Worm (Caenorhabditis elegans): ENCODE results near the gene inx-11.

Gene inx-11

ce11 chrV:12465399-12465798 lies 21.6 kb upstream of the inx-11 start (continued):
- peak; percentile 72 for TF ChIP-seq isw-1 (GFP tag; IDR thresholded peaks at IDR 0.05)
- TF ChIP-seq xbp-1 (tag; optimal IDR thresholded peaks at IDR 0.05) = peak; percentile 76
- TF ChIP-seq irx-1 (tag; optimal IDR thresholded peaks at IDR 0.05) = peak; percentile 88
- TF ChIP-seq ama-1 (optimal IDR thresholded peaks at IDR 0.05) = no peak
- TF ChIP-seq ceh-88 (GFP tag; IDR thresholded peaks at IDR 0.05) = peak; percentile 53; the same call in 1 of the 2 replicates
- peak; percentile 68 for TF ChIP-seq ceh-63 (GFP tag; optimal IDR thresholded peaks at IDR 0.05)
- peak; percentile 96 for TF ChIP-seq fkh-10 (GFP tag; optimal IDR thresholded peaks at IDR 0.05)
- peak; percentile 56 to 63 for TF ChIP-seq lin-35 (GFP tag; optimal IDR thresholded peaks at IDR 0.05)
- peak; percentile 51 for TF ChIP-seq lin-13 (GFP tag; optimal IDR thresholded peaks at IDR 0.05)
- no peak for TF ChIP-seq lin-39 (tag; optimal IDR thresholded peaks at IDR 0.05)
- no peak for TF ChIP-seq sptf-1 (tag; optimal IDR thresholded peaks at IDR 0.05)
- peak; percentile 88 for TF ChIP-seq nhr-47 (tag; optimal IDR thresholded peaks at IDR 0.05)
- no peak for TF ChIP-seq nhr-84 (tag; optimal IDR thresholded peaks at IDR 0.05)
- peak; percentile 64 for TF ChIP-seq C16A3.4 (tag; optimal IDR thresholded peaks at IDR 0.05)
- peak; percentile 35 for TF ChIP-seq nhr-237 (tag; optimal IDR thresholded peaks at IDR 0.05)
- TF ChIP-seq nhr-76 (tag; optimal IDR thresholded peaks at IDR 0.05) = no peak
- peak; percentile 90 for TF ChIP-seq tbx-2 (tag; optimal IDR thresholded peaks at IDR 0.05)
- peak; percentile 80 for TF ChIP-seq blmp-1 (tag; optimal IDR thresholded peaks at IDR 0.05)
- no peak for TF ChIP-seq vab-15 (tag; optimal IDR thresholded peaks at IDR 0.05)
- peak; percentile 85 for TF ChIP-seq nhr-20 (tag; optimal IDR thresholded peaks at IDR 0.05)

DNA sequence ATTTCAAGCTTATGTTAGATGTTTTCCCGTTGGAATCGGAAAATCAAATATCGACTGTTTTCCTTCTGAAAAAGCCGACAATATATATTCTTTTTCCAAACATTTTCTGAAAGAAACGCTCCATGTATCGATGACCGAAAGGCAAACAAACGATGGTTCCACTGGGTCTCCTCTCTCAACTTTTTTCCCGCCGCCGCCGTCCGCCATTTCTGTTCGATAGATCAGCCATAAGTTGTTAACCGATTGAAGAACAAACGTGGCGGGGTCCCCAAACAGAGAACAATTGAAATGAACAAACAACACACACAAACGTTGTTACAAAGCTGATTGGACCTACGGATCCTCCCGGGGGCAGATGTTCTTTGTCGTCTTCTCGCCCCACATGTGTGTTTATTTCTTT lies 20.4 kb upstream of the inx-11 start:
- TF ChIP-seq nhr-19 (GFP tag; conservative IDR thresholded peaks at IDR 0.05) (no peak), lin-14 (GFP tag; optimal IDR thresholded peaks at IDR 0.05) (peak; percentile 20)

DNA sequence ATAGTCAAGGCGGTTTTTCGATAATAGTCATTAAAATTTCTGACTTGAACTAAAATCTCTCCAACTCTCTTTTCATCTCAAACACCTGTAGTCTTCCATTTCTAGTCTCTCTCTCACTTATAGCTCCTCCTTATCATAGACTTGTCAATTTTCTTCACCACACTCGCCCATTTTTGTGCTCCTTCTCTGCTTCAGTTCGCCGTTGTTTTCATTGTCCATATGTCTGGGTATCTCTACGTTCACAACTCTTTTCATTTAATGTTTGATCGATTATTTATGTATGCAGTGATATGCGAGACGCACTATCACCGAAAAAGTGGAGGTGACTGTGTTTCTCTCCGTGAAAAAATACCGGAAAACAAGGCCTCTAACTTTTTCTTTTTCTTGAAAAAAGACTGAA lies 19.3 kb upstream of the inx-11 start:
- TF ChIP-seq tlp-1 (tag; optimal IDR thresholded peaks at IDR 0.05) (no peak), dsc-1 (tag; optimal IDR thresholded peaks at IDR 0.05) (no peak), pax-3 (tag; optimal IDR thresholded peaks at IDR 0.05) (peak; percentile 5), nhr-85 (tag) (no peak), mef-2 (tag; optimal IDR thresholded peaks at IDR 0.05) (no peak), elt-2 (tag; optimal IDR thresholded peaks at IDR 0.05) (peak; percentile 67), fkh-8 (tag; optimal IDR thresholded peaks at IDR 0.05) (no peak), pag-3 (tag; optimal IDR thresholded peaks at IDR 0.05; ENCODE audit: borderline replicate concordance, insufficient read depth) (no peak), efl-1 (optimal IDR thresholded peaks at IDR 0.05) (no peak), efl-1 (GFP tag; optimal IDR thresholded peaks at IDR 0.05 in 1 of 2) (no peak), lin-13 (GFP tag; optimal IDR thresholded peaks at IDR 0.05) (no peak), pqm-1 (tag; optimal IDR thresholded peaks at IDR 0.05) (peak; percentile 29), unc-130 (tag; optimal IDR thresholded peaks at IDR 0.05) (no peak), nhr-20 (tag; optimal IDR thresholded peaks at IDR 0.05) (peak; percentile 8), tbx-2 (tag; optimal IDR thresholded peaks at IDR 0.05) (no peak), ceh-88 (GFP tag; IDR thresholded peaks at IDR 0.05) (no peak), lsy-2 (tag; optimal IDR thresholded peaks at IDR 0.05) (no peak), snu-23 (GFP tag; optimal IDR thresholded peaks at IDR 0.05) (no peak), unc-86 (tag; optimal IDR thresholded peaks at IDR 0.05) (no peak), lin-35 (GFP tag; optimal IDR thresholded peaks at IDR 0.05) (peak in 1 of 2 experiments; percentile 19), nhr-237 (tag; optimal IDR thresholded peaks at IDR 0.05) (no peak), nhr-12 (tag; optimal IDR thresholded peaks at IDR 0.05) (no peak), lin-14 (GFP tag; optimal IDR thresholded peaks at IDR 0.05) (peak; percentile 26), sup-37 (GFP tag; optimal IDR thresholded peaks at IDR 0.05) (no peak)

ce11 chrV:12468363-12468762 lies 18.7 kb upstream of the inx-11 start, which contains the start of gene F28C1.3:
Gene F28C1.3 (plus strand): TSS chrV:12468663.
- TF ChIP-seq nhr-12 (tag; optimal IDR thresholded peaks at IDR 0.05) = no peak
- TF ChIP-seq snu-23 (GFP tag; optimal IDR thresholded peaks at IDR 0.05) = no peak
- no peak for TF ChIP-seq hlh-4 (tag; optimal IDR thresholded peaks at IDR 0.05)
- TF ChIP-seq ceh-88 (GFP tag; IDR thresholded peaks at IDR 0.05) = no peak
- no peak for TF ChIP-seq snpc-4 (tag; optimal IDR thresholded peaks at IDR 0.05)
- no peak for TF ChIP-seq sup-37 (GFP tag; optimal IDR thresholded peaks at IDR 0.05)
- TF ChIP-seq zip-4 (GFP tag; optimal IDR thresholded peaks at IDR 0.05) = no peak
- no peak for TF ChIP-seq nhr-76 (tag; optimal IDR thresholded peaks at IDR 0.05)
- TF ChIP-seq pqm-1 (tag; optimal IDR thresholded peaks at IDR 0.05) = no peak
- no peak for TF ChIP-seq zag-1 (tag; optimal IDR thresholded peaks at IDR 0.05)
- no peak for TF ChIP-seq hpl-2 (GFP tag; optimal IDR thresholded peaks at IDR 0.05)
- TF ChIP-seq mab-9 (GFP tag; IDR thresholded peaks at IDR 0.05) = no peak
- no peak for TF ChIP-seq mef-2 (tag; optimal IDR thresholded peaks at IDR 0.05)
- TF ChIP-seq skn-1 (tag; optimal IDR thresholded peaks at IDR 0.05) = no peak

All from whole organism, L1 larva.